Worm (Caenorhabditis elegans) whole organism, L1 larva: Measurements from ENCODE around the gene acl-13.
A peak's percentile ranks its signal among the peaks of the same experiment; 100 is the strongest.

ENCODE experiments used
- C16A3.4 ChIP-seq: fragments of 150-350 bp; optimal IDR thresholded peaks from 2 replicates; lab custom pipeline; 2014; ENCODE audit warnings: missing biosample characterization, missing genetic modification characterization
- F16B12.6 ChIP-seq: fragments of 150-350 bp; optimal IDR thresholded peaks from 2 replicates; lab custom pipeline; 2014; ENCODE audit warnings: missing biosample characterization, missing genetic modification characterization
- Y116A8C.19 ChIP-seq: sonication (generic microtip); optimal IDR thresholded peaks from 2 replicates; lab custom pipeline; 2016; ENCODE audit warnings: missing compliant biosample characterization, missing genetic modification characterization, borderline replicate concordance
- aha-1 ChIP-seq: fragments of 150-350 bp; optimal IDR thresholded peaks from 2 replicates; lab custom pipeline; 2014; ENCODE audit warnings: missing biosample characterization, missing genetic modification characterization
- blmp-1 ChIP-seq: fragments of 150-350 bp; optimal IDR thresholded peaks from 2 replicates; lab custom pipeline; 2014; ENCODE audit warnings: missing biosample characterization, missing genetic modification characterization
- ceh-63 ChIP-seq: fragments of 200-800 bp; sonication (Bioruptor generic); optimal IDR thresholded peaks from 2 replicates; lab custom pipeline; 2018; ENCODE audit warnings: mild to moderate bottlenecking, missing genetic modification characterization, missing compliant biosample characterization
- ceh-90 ChIP-seq: sonication (generic microtip); optimal IDR thresholded peaks from 2 replicates; lab custom pipeline; 2016; ENCODE audit warnings: missing genetic modification characterization, missing compliant biosample characterization
- ces-1 ChIP-seq: fragments of 150-350 bp; optimal IDR thresholded peaks from 2 replicates; lab custom pipeline; 2014; ENCODE audit warnings: missing biosample characterization, missing genetic modification reagents, missing genetic modification characterization
- dpl-1 ChIP-seq, 3 experiments: fragments of 150-350 bp in 2 of 3; sonication (generic microtip) in 1 of 3; optimal IDR thresholded peaks; 2 replicates each; lab custom pipeline; 2014 to 2017; ENCODE audit warnings: missing biosample characterization in 3 of 3, missing genetic modification characterization in 3 of 3, missing genetic modification reagents in 3 of 3
- efl-1 ChIP-seq, 4 experiments: fragments of 150-350 bp; optimal IDR thresholded peaks in 3 of 4; peaks in 1 of 4; 1 replicate in 1 of 4; 2 replicates in 3 of 4; lab custom pipeline; 2014; ENCODE audit warnings: missing biosample characterization in 2 of 4, missing genetic modification characterization in 2 of 4, missing genetic modification reagents in 2 of 4
- elt-3 ChIP-seq, 6 experiments: fragments of 150-350 bp in 1 of 6; sonication (generic microtip); optimal IDR thresholded peaks; 2 replicates each; lab custom pipeline; 2017 to 2018; ENCODE audit warnings: missing biosample characterization in 6 of 6, missing genetic modification characterization in 6 of 6, inconsistent platforms in 1 of 6
- hpl-2 ChIP-seq: fragments of 150-350 bp; optimal IDR thresholded peaks from 2 replicates; lab custom pipeline; 2014; ENCODE audit warnings: missing biosample characterization, missing genetic modification reagents, missing genetic modification characterization
- jun-1 ChIP-seq: fragments of 150-350 bp; optimal IDR thresholded peaks from 2 replicates; lab custom pipeline; 2014; ENCODE audit warnings: missing biosample characterization, missing genetic modification reagents, missing genetic modification characterization
- lin-14 ChIP-seq: fragments of 200-800 bp; sonication (Bioruptor generic); optimal IDR thresholded peaks from 2 replicates; lab custom pipeline; 2018; ENCODE audit warnings: mild to moderate bottlenecking, missing genetic modification characterization, moderate library complexity, missing compliant biosample characterization
- lin-15B ChIP-seq: fragments of 150-350 bp; sonication (generic microtip); optimal IDR thresholded peaks from 3 replicates; lab custom pipeline; 2014; ENCODE audit warnings: missing biosample characterization, missing genetic modification characterization
- lsy-2 ChIP-seq, 2 experiments: fragments of 150-350 bp; optimal IDR thresholded peaks; 2 replicates each; lab custom pipeline; 2014; ENCODE audit warnings: missing biosample characterization in 2 of 2, missing genetic modification characterization in 2 of 2
- mdl-1 ChIP-seq, 2 experiments: fragments of 150-350 bp; optimal IDR thresholded peaks; 2 replicates each; lab custom pipeline; 2014 to 2017; ENCODE audit warnings: missing biosample characterization in 2 of 2, missing genetic modification characterization in 2 of 2, inconsistent platforms in 1 of 2
- mep-1 ChIP-seq: fragments of 150-350 bp; optimal IDR thresholded peaks from 2 replicates; lab custom pipeline; 2014; ENCODE audit warnings: missing biosample characterization, missing genetic modification characterization
- nhr-12 ChIP-seq: sonication (generic microtip); optimal IDR thresholded peaks from 2 replicates; lab custom pipeline; 2017; ENCODE audit warnings: missing biosample characterization, missing genetic modification characterization
- nhr-237 ChIP-seq: fragments of 150-350 bp; optimal IDR thresholded peaks from 2 replicates; lab custom pipeline; 2014; ENCODE audit warnings: missing biosample characterization, missing genetic modification characterization
- nhr-28 ChIP-seq: fragments of 150-350 bp; optimal IDR thresholded peaks from 2 replicates; lab custom pipeline; 2014; ENCODE audit warnings: missing biosample characterization, missing genetic modification characterization
- nhr-71 ChIP-seq: sonication (generic microtip); optimal IDR thresholded peaks from 2 replicates; lab custom pipeline; 2016; ENCODE audit warnings: mild to moderate bottlenecking, missing genetic modification characterization, moderate library complexity, missing compliant biosample characterization
- nhr-77 ChIP-seq: fragments of 150-350 bp; optimal IDR thresholded peaks from 2 replicates; lab custom pipeline; 2014; ENCODE audit warnings: missing biosample characterization, missing genetic modification characterization
- nhr-90 ChIP-seq: sonication (generic microtip); optimal IDR thresholded peaks from 2 replicates; lab custom pipeline; 2016; ENCODE audit warnings: mild to moderate bottlenecking, missing genetic modification characterization, missing compliant biosample characterization; ENCODE audit not compliant: poor library complexity
- snpc-4 ChIP-seq: fragments of 150-350 bp; optimal IDR thresholded peaks from 2 replicates; lab custom pipeline; 2014; ENCODE audit warnings: missing biosample characterization, missing genetic modification characterization
- sox-4 ChIP-seq: sonication (generic microtip); optimal IDR thresholded peaks from 2 replicates; lab custom pipeline; 2016; ENCODE audit warnings: missing genetic modification characterization, missing compliant biosample characterization
- unc-30 ChIP-seq: sonication (generic microtip); optimal IDR thresholded peaks from 2 replicates; lab custom pipeline; 2017; ENCODE audit warnings: missing biosample characterization, missing genetic modification characterization
- zip-4 ChIP-seq: fragments of 200-800 bp; sonication (Bioruptor generic); optimal IDR thresholded peaks from 2 replicates; lab custom pipeline; 2018; ENCODE audit warnings: mild to moderate bottlenecking, missing genetic modification characterization, moderate library complexity, missing compliant biosample characterization

acl-13 gene

DNA sequence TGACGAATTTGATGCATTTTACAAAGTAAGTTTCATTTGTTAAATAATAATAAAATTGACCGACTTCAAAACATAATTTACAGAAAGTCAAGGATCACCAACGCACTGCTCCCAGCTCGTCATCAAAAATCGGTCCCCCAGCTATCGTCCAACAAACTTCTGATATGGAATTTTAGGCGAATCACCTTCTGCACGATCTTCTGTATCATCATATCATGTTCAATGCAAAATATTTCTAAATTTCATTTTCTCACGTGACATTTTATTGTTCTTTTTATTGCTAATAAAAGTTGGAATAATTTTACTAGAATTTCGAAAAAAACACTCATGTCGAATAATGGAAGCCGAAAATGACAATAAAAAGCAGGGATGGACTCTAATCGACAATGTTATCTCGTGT, at the start of gene acl-13:
TSS of gene acl-13 (plus strand) at position 301 of the 400 bp plus-strand sequence.
- TF ChIP-seq ceh-63 (GFP tag; lab: Kevin White, UChicago) (no peak), nhr-237 (tag; lab: Kevin White, UChicago) (no peak)

ce11 chrIV:12360742-12361195, 49.5 kb upstream of the acl-13 start, which contains the start of gene sec-24.2:
Gene sec-24.2 (minus strand): TSS chrIV:12360792.
- TF ChIP-seq nhr-237 (tag; lab: Kevin White, UChicago) (no peak), Y116A8C.19 (tag; lab: Kevin White, UChicago) (no peak), mdl-1 (tag; optimal IDR thresholded peaks at IDR 0.05; lab: Kevin White, UChicago) (no peak), nhr-12 (tag; lab: Kevin White, UChicago) (no peak), hpl-2 (GFP tag; lab: Kevin White, UChicago) (no peak), ces-1 (GFP tag; lab: Kevin White, UChicago) (no peak), nhr-71 (no peak), nhr-28 (tag; lab: Kevin White, UChicago) (no peak), jun-1 (tag; lab: Kevin White, UChicago) (no peak), C16A3.4 (tag; lab: Kevin White, UChicago) (no peak), lsy-2 (tag; optimal IDR thresholded peaks at IDR 0.05; lab: Kevin White, UChicago) (no peak), efl-1 (optimal IDR thresholded peaks at IDR 0.05; lab: Kevin White, UChicago) (no peak), efl-1 (GFP tag; optimal IDR thresholded peaks at IDR 0.05 in 1 of 2; lab: Kevin White, UChicago) (no peak), lin-15B (tag; lab: Kevin White, UChicago) (no peak), snpc-4 (tag; lab: Kevin White, UChicago) (no peak), F16B12.6 (tag; lab: Kevin White, UChicago) (no peak), sox-4 (no peak), nhr-77 (tag; lab: Kevin White, UChicago) (no peak)

ce11 chrIV:12361392-12362092, 48.7 kb upstream of the acl-13 start, which contains the start of the genes ccr-4 and ZC518.8:
Gene ccr-4 (plus strand): TSS chrIV:12361542.
Gene ZC518.8 (minus strand): TSS chrIV:12361908.
- TF ChIP-seq dpl-1 (GFP tag; optimal IDR thresholded peaks at IDR 0.05; lab: Kevin White, UChicago) (peak in 1 of 3 experiments; percentile 9), aha-1 (no peak), blmp-1 (tag; lab: Kevin White, UChicago) (peak; percentile 22), ceh-90 (tag; lab: Kevin White, UChicago) (no peak), lsy-2 (tag; optimal IDR thresholded peaks at IDR 0.05; lab: Kevin White, UChicago) (peak; percentile 33 to 87)

- TF ChIP-seq lin-14 (peak; percentile 15), efl-1 (optimal IDR thresholded peaks at IDR 0.05; lab: Kevin White, UChicago) (no peak), efl-1 (GFP tag; optimal IDR thresholded peaks at IDR 0.05 in 1 of 2; lab: Kevin White, UChicago) (peak in 1 of 2 experiments; percentile 90), unc-30 (tag; lab: Kevin White, UChicago) (no peak)
- TF ChIP-seq, all 84 proteins: peak for 2
Observed at ce11 chrIV:12364964-12365363, 45.3 kb upstream of the acl-13 start.

DNA sequence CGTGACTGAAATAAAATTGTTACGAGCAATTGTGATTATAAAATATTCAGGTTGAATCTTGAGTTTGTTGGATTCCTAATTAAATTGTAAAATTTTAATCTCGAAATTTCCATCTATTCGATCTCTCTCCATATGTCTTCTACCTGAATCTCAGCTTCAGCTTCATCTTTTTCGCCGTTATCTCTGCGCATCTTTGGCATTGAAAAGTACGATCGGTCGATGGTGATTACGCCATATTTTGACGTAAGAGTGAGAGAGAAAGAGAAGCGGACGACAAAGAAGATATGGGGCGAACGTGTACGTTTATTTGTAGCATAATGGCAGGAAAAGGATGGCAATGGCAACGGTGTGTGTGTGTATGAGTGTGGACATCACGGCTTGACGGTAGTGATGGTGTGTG, 43.7 kb upstream of the acl-13 start:
- TF ChIP-seq blmp-1 (tag; lab: Kevin White, UChicago) (peak; percentile 11), mep-1 (tag; lab: Kevin White, UChicago) (no peak)

DNA sequence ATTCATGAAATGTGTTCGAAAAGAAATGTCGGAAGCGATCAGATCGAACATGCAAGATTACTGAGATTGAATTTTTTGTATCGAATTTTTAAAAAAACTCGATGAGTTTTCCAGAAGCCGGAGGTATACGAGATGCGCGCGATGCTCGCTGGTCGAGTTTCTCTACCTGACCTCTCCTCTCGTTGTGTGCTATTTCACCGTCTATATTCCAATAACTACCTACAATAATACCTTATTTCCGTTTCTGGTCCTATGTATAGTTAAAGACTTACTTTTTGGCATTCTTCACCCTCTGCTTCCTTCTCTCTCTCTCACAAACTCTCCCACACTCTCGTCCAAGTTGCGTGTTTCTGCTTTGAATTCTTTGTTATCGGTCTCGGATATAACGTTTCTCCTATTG, 38.9 kb upstream of the acl-13 start:
- TF ChIP-seq sox-4 = no peak
- no peak for TF ChIP-seq elt-3 (tag; optimal IDR thresholded peaks at IDR 0.05; lab: Kevin White, UChicago)
- no peak for TF ChIP-seq nhr-90 (tag; lab: Kevin White, UChicago)
- no peak for TF ChIP-seq zip-4 (GFP tag; lab: Kevin White, UChicago)
- TF ChIP-seq mep-1 (tag; lab: Kevin White, UChicago) = no peak
- TF ChIP-seq blmp-1 (tag; lab: Kevin White, UChicago) = no peak
